Worm (Caenorhabditis elegans) whole organism, L2 larva: ENCODE results near the gene F10E9.1.

Source experiments
- C34F6.9 ChIP-seq: fragments of 150-350 bp; optimal IDR thresholded peaks from 2 replicates; lab custom pipeline; 2014; ENCODE audit warnings: missing biosample characterization, missing genetic modification characterization
- F13H6.1 ChIP-seq: sonication (generic microtip); optimal IDR thresholded peaks from 2 replicates; lab custom pipeline; 2016; ENCODE audit warnings: missing genetic modification characterization, missing compliant biosample characterization
- Y55F3AM.14 ChIP-seq: fragments of 200-800 bp; sonication (Bioruptor generic); optimal IDR thresholded peaks from 2 replicates; lab custom pipeline; 2018; ENCODE audit warnings: mild to moderate bottlenecking, missing genetic modification characterization, missing compliant biosample characterization
- ZK546.5 ChIP-seq: sonication (generic microtip); optimal IDR thresholded peaks from 2 replicates; lab custom pipeline; 2017; ENCODE audit warnings: missing biosample characterization, missing genetic modification characterization
- alr-1 ChIP-seq: fragments of 150-350 bp; optimal IDR thresholded peaks from 2 replicates; lab custom pipeline; 2014; ENCODE audit warnings: missing biosample characterization, missing genetic modification characterization
- aly-2 ChIP-seq: fragments of 150-350 bp; optimal IDR thresholded peaks from 2 replicates; lab custom pipeline; 2014; ENCODE audit warnings: missing biosample characterization, missing genetic modification characterization
- ama-1 ChIP-seq: fragments of 150-350 bp; optimal IDR thresholded peaks from 2 replicates; lab custom pipeline; 2018; ENCODE audit warnings: inconsistent platforms
- blmp-1 ChIP-seq: sonication (generic microtip); optimal IDR thresholded peaks from 2 replicates; lab custom pipeline; 2017; ENCODE audit warnings: missing genetic modification characterization, mild to moderate bottlenecking, missing compliant biosample characterization, antibody characterized with exemption, moderate library complexity; ENCODE audit not compliant: insufficient read depth
- ceh-16 ChIP-seq: fragments of 150-350 bp; optimal IDR thresholded peaks from 2 replicates; lab custom pipeline; 2014; ENCODE audit warnings: missing biosample characterization, missing genetic modification characterization
- crh-2 ChIP-seq: sonication (generic microtip); optimal IDR thresholded peaks from 2 replicates; lab custom pipeline; 2017; ENCODE audit warnings: missing biosample characterization, missing genetic modification characterization
- elt-1 ChIP-seq: fragments of 150-350 bp; optimal IDR thresholded peaks from 2 replicates; lab custom pipeline; 2014; ENCODE audit warnings: missing biosample characterization, missing genetic modification characterization
- gmeb-1 ChIP-seq: fragments of 150-350 bp; optimal IDR thresholded peaks from 2 replicates; lab custom pipeline; 2014; ENCODE audit warnings: missing biosample characterization, missing genetic modification characterization
- lin-11 ChIP-seq: fragments of 150-350 bp; sonication (generic microtip); optimal IDR thresholded peaks from 2 replicates; lab custom pipeline; 2014; ENCODE audit warnings: missing biosample characterization, missing genetic modification characterization, inconsistent platforms, mixed read lengths
- lin-13 ChIP-seq: fragments of 150-350 bp; optimal IDR thresholded peaks from 2 replicates; lab custom pipeline; 2014; ENCODE audit warnings: missing biosample characterization, missing genetic modification reagents, missing genetic modification characterization
- lin-39 ChIP-seq: fragments of 150-350 bp; optimal IDR thresholded peaks from 2 replicates; lab custom pipeline; 2014; ENCODE audit warnings: missing biosample characterization, missing genetic modification reagents, missing genetic modification characterization
- lsy-2 ChIP-seq, 2 experiments: fragments of 150-350 bp in 1 of 2; sonication (generic microtip) in 1 of 2; optimal IDR thresholded peaks; 2 replicates each; lab custom pipeline; 2014 to 2017; ENCODE audit warnings: missing biosample characterization in 2 of 2, missing genetic modification characterization in 2 of 2
- mab-5 ChIP-seq: fragments of 150-350 bp; optimal IDR thresholded peaks from 2 replicates; lab custom pipeline; 2014; ENCODE audit warnings: missing biosample characterization, missing genetic modification characterization
- mdl-1 ChIP-seq, 2 experiments: fragments of 150-350 bp in 1 of 2; sonication (generic microtip) in 1 of 2; optimal IDR thresholded peaks; 2 replicates each; lab custom pipeline; 2017; ENCODE audit warnings: missing biosample characterization in 2 of 2, missing genetic modification characterization in 2 of 2
- nhr-11 ChIP-seq: fragments of 150-350 bp; optimal IDR thresholded peaks from 2 replicates; lab custom pipeline; 2014; ENCODE audit warnings: missing biosample characterization, missing genetic modification characterization
- nhr-12 ChIP-seq: fragments of 150-350 bp; optimal IDR thresholded peaks from 2 replicates; lab custom pipeline; 2014; ENCODE audit warnings: missing biosample characterization, missing genetic modification characterization
- nhr-129 ChIP-seq: fragments of 150-350 bp; optimal IDR thresholded peaks from 2 replicates; lab custom pipeline; 2014; ENCODE audit warnings: missing biosample characterization, missing genetic modification characterization
- nhr-23 ChIP-seq: fragments of 150-350 bp; optimal IDR thresholded peaks from 2 replicates; lab custom pipeline; 2014; ENCODE audit warnings: missing biosample characterization, missing genetic modification reagents, missing genetic modification characterization
- nhr-6 ChIP-seq: fragments of 150-350 bp; optimal IDR thresholded peaks from 2 replicates; lab custom pipeline; 2014; ENCODE audit warnings: missing biosample characterization, missing genetic modification characterization
- peb-1 ChIP-seq: fragments of 150-350 bp; optimal IDR thresholded peaks from 2 replicates; lab custom pipeline; 2014; ENCODE audit warnings: missing biosample characterization, missing genetic modification characterization
- sma-3 ChIP-seq: sonication (generic microtip); optimal IDR thresholded peaks from 2 replicates; lab custom pipeline; 2016; ENCODE audit warnings: missing genetic modification reagents, missing genetic modification characterization, missing compliant biosample characterization
- sma-9 ChIP-seq, 2 experiments: fragments of 150-350 bp in 1 of 2; sonication (generic microtip) in 1 of 2; optimal IDR thresholded peaks; 2 replicates each; lab custom pipeline; 2014 to 2016; ENCODE audit warnings: missing genetic modification characterization in 2 of 2, mild to moderate bottlenecking in 1 of 2, missing biosample characterization in 1 of 2, missing compliant biosample characterization in 1 of 2, missing genetic modification reagents in 1 of 2, moderate library complexity in 1 of 2
- snpc-4 ChIP-seq: fragments of 150-350 bp; optimal IDR thresholded peaks from 2 replicates; lab custom pipeline; 2014; ENCODE audit warnings: missing biosample characterization, missing genetic modification characterization
- unc-39 ChIP-seq: fragments of 150-350 bp; optimal IDR thresholded peaks from 2 replicates; lab custom pipeline; 2014; ENCODE audit warnings: missing biosample characterization, missing genetic modification characterization
- unc-55 ChIP-seq: fragments of 150-350 bp; sonication (generic microtip); optimal IDR thresholded peaks from 3 replicates; lab custom pipeline; 2014; ENCODE audit warnings: missing biosample characterization, missing genetic modification reagents, missing genetic modification characterization
- unc-62 ChIP-seq: fragments of 150-350 bp; optimal IDR thresholded peaks from 2 replicates; lab custom pipeline; 2014; ENCODE audit warnings: missing biosample characterization, missing genetic modification reagents, missing genetic modification characterization
- zag-1 ChIP-seq: fragments of 150-350 bp; optimal IDR thresholded peaks from 2 replicates; lab custom pipeline; 2014; ENCODE audit warnings: missing biosample characterization, missing genetic modification characterization

F10E9.1 gene

DNA sequence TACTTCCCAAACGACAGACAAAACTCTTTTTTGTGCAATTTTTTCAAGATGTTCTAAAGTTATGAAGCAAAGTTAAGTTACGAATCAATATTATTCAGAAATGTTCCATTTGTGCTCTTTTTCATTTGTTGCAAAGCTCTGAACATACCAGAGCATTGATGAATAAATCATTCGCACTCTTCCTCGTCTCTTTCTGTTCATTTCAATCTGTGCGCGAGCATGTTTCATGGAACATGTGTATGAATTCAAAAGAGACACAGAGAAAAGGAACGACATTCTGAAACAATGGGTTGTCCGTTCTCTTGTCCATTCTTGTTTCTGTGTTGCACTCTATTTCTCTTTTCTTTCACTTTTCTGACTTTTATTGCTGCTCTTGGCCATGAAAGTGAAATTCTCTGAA lies 42.6 kb upstream of the F10E9.1 start:
- peak; percentile 1 for TF ChIP-seq C34F6.9
- TF ChIP-seq peb-1, result no peak

DNA sequence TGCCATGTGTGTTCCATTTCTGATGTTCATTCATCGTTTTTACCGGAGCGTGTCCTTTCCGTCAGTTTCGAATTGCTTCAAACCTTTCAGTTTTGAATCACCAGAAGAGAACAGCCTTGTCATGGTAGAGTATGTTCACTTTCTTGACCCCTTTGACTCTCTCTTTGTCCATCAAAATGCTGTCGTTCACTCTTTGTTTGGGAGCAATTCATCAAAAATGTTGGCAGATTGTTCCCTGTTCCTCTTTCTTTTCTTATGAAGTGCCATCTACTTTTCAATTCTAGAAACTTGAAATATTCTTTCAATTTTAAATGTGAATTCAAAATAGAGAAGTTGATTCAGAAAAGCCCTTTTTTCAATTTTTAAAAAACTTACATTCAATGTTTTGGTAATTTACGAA lies 41.7 kb upstream of the F10E9.1 start:
- TF ChIP-seq elt-1 (tag; lab: Kevin White, UChicago) (no peak), unc-55 (GFP tag; lab: Kevin White, UChicago) (peak; percentile 33), sma-3 (GFP tag; lab: Kevin White, UChicago) (no peak), lin-11 (tag; lab: Kevin White, UChicago) (no peak)

ce11 chrIII:8283525-8283924 lies 39.4 kb upstream of the F10E9.1 start:
- TF ChIP-seq ZK546.5 (no peak), nhr-129 (tag; lab: Kevin White, UChicago) (no peak), sma-9 (GFP tag; optimal IDR thresholded peaks at IDR 0.05; lab: Kevin White, UChicago) (no peak), sma-9 (tag; optimal IDR thresholded peaks at IDR 0.05; lab: Kevin White, UChicago) (no peak), C34F6.9 (no peak), snpc-4 (tag; lab: Kevin White, UChicago) (no peak)
- TF ChIP-seq, all 48 proteins: peak for 0

- TF ChIP-seq lin-11 (tag; lab: Kevin White, UChicago), result no peak
- TF ChIP-seq unc-55 (GFP tag; lab: Kevin White, UChicago), result peak; percentile 42
These were observed 37.0 kb upstream of the F10E9.1 start for ce11 chrIII:8286003-8286402.

DNA sequence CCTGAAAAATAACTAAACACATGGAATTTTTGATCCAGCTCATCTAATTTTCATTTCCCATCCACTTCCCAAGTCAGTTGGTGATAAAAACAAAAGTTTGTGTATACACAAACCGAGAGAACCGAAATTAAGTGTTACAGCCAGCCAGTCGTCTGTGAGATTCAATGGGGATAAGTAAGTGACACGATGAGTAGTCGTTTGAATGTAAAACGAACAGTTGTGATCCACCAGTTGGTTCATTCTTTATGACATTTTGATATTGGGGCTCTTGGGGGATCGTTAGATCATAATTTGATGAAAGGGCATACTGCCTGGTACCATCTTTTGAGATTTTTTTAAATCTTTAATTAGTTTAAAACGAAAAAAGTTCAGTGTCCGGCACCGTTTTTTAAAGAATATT lies 36.1 kb upstream of the F10E9.1 start:
- TF ChIP-seq mab-5 (tag; lab: Kevin White, UChicago) (no peak), Y55F3AM.14 (no peak), crh-2 (tag; lab: Kevin White, UChicago) (no peak), ceh-16 (no peak), unc-62 (GFP tag; lab: Kevin White, UChicago) (no peak), unc-39 (tag; lab: Kevin White, UChicago) (no peak), sma-9 (GFP tag; optimal IDR thresholded peaks at IDR 0.05; lab: Kevin White, UChicago) (no peak), sma-9 (tag; optimal IDR thresholded peaks at IDR 0.05; lab: Kevin White, UChicago) (no peak), mdl-1 (tag; optimal IDR thresholded peaks at IDR 0.05; lab: Kevin White, UChicago) (no peak), ama-1 (lab: Kevin White, UChicago) (no peak), blmp-1 (tag; lab: Kevin White, UChicago) (no peak), gmeb-1 (tag; lab: Kevin White, UChicago) (no peak), lin-13 (no peak), sma-3 (GFP tag; lab: Kevin White, UChicago) (no peak), nhr-12 (no peak), elt-1 (tag; lab: Kevin White, UChicago) (no peak), alr-1 (no peak), nhr-11 (no peak), C34F6.9 (no peak), nhr-6 (tag; lab: Kevin White, UChicago) (no peak), lin-39 (tag; lab: Kevin White, UChicago) (no peak)

DNA sequence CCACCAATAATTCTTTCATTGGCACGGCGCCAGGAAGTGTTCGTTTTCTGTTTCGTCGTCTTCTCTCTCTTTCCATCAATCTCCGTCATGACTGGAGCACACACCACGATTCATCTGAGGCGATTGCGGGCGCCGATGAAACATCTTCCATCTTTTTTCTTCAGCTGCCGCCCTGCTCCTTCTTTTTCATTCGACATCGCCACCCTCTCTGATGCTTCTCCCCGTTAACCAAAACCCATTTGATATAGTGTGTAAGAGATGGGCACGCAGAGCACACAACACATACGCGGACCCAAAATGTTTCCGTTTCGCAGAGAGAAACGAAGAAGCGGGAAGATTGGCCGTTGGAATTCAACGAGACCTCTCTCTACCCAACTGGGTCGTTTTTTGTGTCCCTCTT lies 35.4 kb upstream of the F10E9.1 start:
- no peak for TF ChIP-seq nhr-23 (tag; lab: Kevin White, UChicago)
- TF ChIP-seq aly-2 (tag; lab: Kevin White, UChicago), result no peak
- peak; percentile 41 for TF ChIP-seq zag-1 (tag; lab: Kevin White, UChicago)
- TF ChIP-seq Y55F3AM.14, result peak; percentile 36
- peak; percentile 43 for TF ChIP-seq C34F6.9
- peak; percentile 42 for TF ChIP-seq nhr-129 (tag; lab: Kevin White, UChicago)
- TF ChIP-seq lsy-2 (tag; optimal IDR thresholded peaks at IDR 0.05; lab: Kevin White, UChicago), result peak in 1 of 2 experiments; percentile 49
- peak; percentile 11 for TF ChIP-seq unc-62 (GFP tag; lab: Kevin White, UChicago)
- TF ChIP-seq mdl-1 (tag; optimal IDR thresholded peaks at IDR 0.05; lab: Kevin White, UChicago), result peak in 1 of 2 experiments; percentile 14
- peak; percentile 61 for TF ChIP-seq F13H6.1
- TF ChIP-seq mab-5 (tag; lab: Kevin White, UChicago), result peak; percentile 74
